Worm (Caenorhabditis elegans) whole organism, late embryonic: ENCODE measurements around the gene hcf-1.

Experiments used
- K02D7.2 ChIP-seq: sonication (generic microtip); optimal IDR thresholded peaks from 2 replicates; lab custom pipeline; 2017; ENCODE audit warnings: mild to moderate bottlenecking, missing genetic modification characterization, missing compliant biosample characterization
- K09A11.1 ChIP-seq: sonication (generic microtip); optimal IDR thresholded peaks from 2 replicates; lab custom pipeline; 2017; ENCODE audit warnings: antibody characterized with exemption, mild to moderate bottlenecking, missing genetic modification characterization, missing compliant biosample characterization; ENCODE audit not compliant: insufficient read depth
- Y22D7AL.16 ChIP-seq: sonication (generic microtip); optimal IDR thresholded peaks from 2 replicates; lab custom pipeline; 2016; ENCODE audit warnings: missing genetic modification characterization, missing compliant biosample characterization
- ahr-1 ChIP-seq: sonication (generic microtip); optimal IDR thresholded peaks from 2 replicates; lab custom pipeline; 2016; ENCODE audit warnings: missing genetic modification characterization, missing compliant biosample characterization
- ceh-18 ChIP-seq: sonication (generic microtip); optimal IDR thresholded peaks from 2 replicates; lab custom pipeline; 2016; ENCODE audit warnings: missing genetic modification characterization, missing compliant biosample characterization
- ceh-2 ChIP-seq: sonication (generic microtip); optimal IDR thresholded peaks from 2 replicates; lab custom pipeline; 2016; ENCODE audit warnings: missing genotype, missing genetic modification characterization, missing compliant biosample characterization
- ceh-30 ChIP-seq: fragments of 150-350 bp; optimal IDR thresholded peaks from 2 replicates; lab custom pipeline; 2014; ENCODE audit warnings: missing biosample characterization, missing genetic modification characterization
- ceh-34 ChIP-seq: sonication (generic microtip); optimal IDR thresholded peaks from 2 replicates; lab custom pipeline; 2016; ENCODE audit warnings: mild to moderate bottlenecking, missing genetic modification characterization, missing compliant biosample characterization
- ceh-45 ChIP-seq: fragments of 200-800 bp; sonication (Bioruptor generic); IDR thresholded peaks from 2 replicates; pipeline ENCODE4 v1.3.6; 2022; ENCODE audit warnings: missing genetic modification reagents, missing genetic modification characterization, missing compliant biosample characterization
- ceh-48 ChIP-seq: sonication (generic microtip); optimal IDR thresholded peaks from 2 replicates; lab custom pipeline; 2016; ENCODE audit warnings: missing genetic modification characterization, inconsistent platforms, missing compliant biosample characterization
- che-1 ChIP-seq: sonication (generic microtip); optimal IDR thresholded peaks from 2 replicates; lab custom pipeline; 2016; ENCODE audit warnings: mild to moderate bottlenecking, missing genetic modification characterization, missing compliant biosample characterization
- dve-1 ChIP-seq: sonication (generic microtip); optimal IDR thresholded peaks from 2 replicates; lab custom pipeline; 2017; ENCODE audit warnings: antibody characterized with exemption, mild to moderate bottlenecking, missing genetic modification characterization, missing compliant biosample characterization
- elt-4 ChIP-seq: sonication (generic microtip); optimal IDR thresholded peaks from 2 replicates; lab custom pipeline; 2016; ENCODE audit warnings: missing genetic modification characterization, missing compliant biosample characterization
- eyg-1 ChIP-seq: sonication (generic microtip); optimal IDR thresholded peaks from 2 replicates; lab custom pipeline; 2016; ENCODE audit warnings: missing genotype, missing genetic modification characterization, missing compliant biosample characterization
- fkh-10 ChIP-seq: fragments of 150-350 bp; optimal IDR thresholded peaks from 2 replicates; lab custom pipeline; 2014; ENCODE audit warnings: missing biosample characterization, missing genetic modification reagents, missing genetic modification characterization
- fkh-6 ChIP-seq: sonication (generic microtip); optimal IDR thresholded peaks from 2 replicates; lab custom pipeline; 2016; ENCODE audit warnings: missing genetic modification characterization, missing compliant biosample characterization
- gmeb-2 ChIP-seq: sonication (generic microtip); optimal IDR thresholded peaks from 2 replicates; lab custom pipeline; 2016; ENCODE audit warnings: missing genetic modification characterization, inconsistent platforms, missing compliant biosample characterization
- hlh-13 ChIP-seq: fragments of 200-800 bp; sonication (Bioruptor generic); optimal IDR thresholded peaks from 2 replicates; lab custom pipeline; 2018; ENCODE audit warnings: mild to moderate bottlenecking, missing genetic modification characterization, missing compliant biosample characterization
- hlh-15 ChIP-seq: sonication (generic microtip); optimal IDR thresholded peaks from 2 replicates; lab custom pipeline; 2016; ENCODE audit warnings: missing genetic modification characterization, missing compliant biosample characterization
- hlh-30 ChIP-seq: sonication (generic microtip); optimal IDR thresholded peaks from 2 replicates; lab custom pipeline; 2017; ENCODE audit warnings: antibody characterized with exemption, missing genetic modification characterization, missing compliant biosample characterization; ENCODE audit not compliant: insufficient read depth
- hlh-6 ChIP-seq: sonication (generic microtip); optimal IDR thresholded peaks from 2 replicates; lab custom pipeline; 2016; ENCODE audit warnings: missing genotype, missing genetic modification characterization, missing compliant biosample characterization
- lin-11 ChIP-seq: fragments of 200-800 bp; sonication (Bioruptor generic); optimal IDR thresholded peaks from 2 replicates; lab custom pipeline; 2018; ENCODE audit warnings: mild to moderate bottlenecking, missing genetic modification characterization, missing compliant biosample characterization
- nhr-232 ChIP-seq: sonication (generic microtip); optimal IDR thresholded peaks from 2 replicates; lab custom pipeline; 2016; ENCODE audit warnings: missing genetic modification characterization, missing compliant biosample characterization
- npax-4 ChIP-seq: sonication (generic microtip); optimal IDR thresholded peaks from 2 replicates; lab custom pipeline; 2016; ENCODE audit warnings: missing genetic modification characterization, missing compliant biosample characterization
- pqm-1 ChIP-seq: sonication (generic microtip); optimal IDR thresholded peaks from 2 replicates; lab custom pipeline; 2016; ENCODE audit warnings: missing genetic modification characterization, missing compliant biosample characterization
- rnt-1 ChIP-seq: sonication (generic microtip); optimal IDR thresholded peaks from 2 replicates; lab custom pipeline; 2016; ENCODE audit warnings: missing genetic modification characterization, missing compliant biosample characterization
- sox-2 ChIP-seq: fragments of 200-800 bp; sonication (Bioruptor generic); IDR thresholded peaks from 2 replicates; pipeline ENCODE4 v1.3.6; 2022; ENCODE audit warnings: missing genetic modification reagents, missing genetic modification characterization, missing compliant biosample characterization
- sox-4 ChIP-seq: sonication (generic microtip); optimal IDR thresholded peaks from 2 replicates; lab custom pipeline; 2017; ENCODE audit warnings: mild to moderate bottlenecking, missing genetic modification characterization, inconsistent platforms, missing compliant biosample characterization
- tbx-2 ChIP-seq: sonication (generic microtip); optimal IDR thresholded peaks from 2 replicates; lab custom pipeline; 2016; ENCODE audit warnings: missing genetic modification characterization, missing compliant biosample characterization
- tbx-7 ChIP-seq: sonication (generic microtip); optimal IDR thresholded peaks from 2 replicates; lab custom pipeline; 2016; ENCODE audit warnings: missing genotype, missing genetic modification characterization, missing compliant biosample characterization
- unc-55 ChIP-seq: sonication (generic microtip); optimal IDR thresholded peaks from 2 replicates; lab custom pipeline; 2017; ENCODE audit warnings: missing biosample characterization, missing genetic modification reagents, missing genetic modification characterization
- zip-5 ChIP-seq: sonication (generic microtip); optimal IDR thresholded peaks from 2 replicates; lab custom pipeline; 2016; ENCODE audit warnings: missing genetic modification characterization, missing compliant biosample characterization

Gene hcf-1

ce11 chrIV:7726325-7726724 is 47.8 kb downstream of the hcf-1 start, which contains the start of gene C50F7.5:
C50F7.5 (plus strand) TSS chrIV:7726719.
- TF ChIP-seq ceh-34 (tag; lab: Kevin White, UChicago) (no peak), fkh-6 (no peak), eyg-1 (tag; lab: Kevin White, UChicago) (no peak), Y22D7AL.16 (tag; lab: Kevin White, UChicago) (no peak), hlh-15 (tag; lab: Kevin White, UChicago) (no peak), K09A11.1 (no peak), rnt-1 (tag; lab: Kevin White, UChicago) (no peak), nhr-232 (tag; lab: Kevin White, UChicago) (no peak), hlh-13 (no peak), elt-4 (tag; lab: Kevin White, UChicago) (no peak), K02D7.2 (tag; lab: Kevin White, UChicago) (no peak), npax-4 (no peak), tbx-7 (tag; lab: Kevin White, UChicago) (no peak), pqm-1 (tag; lab: Kevin White, UChicago) (no peak), hlh-6 (tag; lab: Kevin White, UChicago) (no peak)

- TF ChIP-seq pqm-1 (tag; lab: Kevin White, UChicago) (no peak), sox-2 (no peak), ceh-45 (no peak), che-1 (tag; lab: Kevin White, UChicago) (no peak), sox-4 (tag; lab: Kevin White, UChicago) (no peak), tbx-2 (tag; lab: Kevin White, UChicago) (no peak)
- TF ChIP-seq, all 69 proteins: peak for 0
These were observed 49.2 kb downstream of the hcf-1 start for ce11 chrIV:7724912-7725311.

- TF ChIP-seq ceh-18 (tag; lab: Kevin White, UChicago): peak; percentile 44
- peak; percentile 22 for TF ChIP-seq rnt-1 (tag; lab: Kevin White, UChicago)
- TF ChIP-seq unc-55: peak; percentile 95
- no peak for TF ChIP-seq K02D7.2 (tag; lab: Kevin White, UChicago)
- TF ChIP-seq, all 69 proteins: peak for 3
These were observed 50.5 kb downstream of the hcf-1 start for ce11 chrIV:7723555-7723954.

ce11 chrIV:7722806-7723205 is 51.3 kb downstream of the hcf-1 start, which contains the start of gene C50F7.6:
C50F7.6 (minus strand) TSS chrIV:7723199.
- no peak for TF ChIP-seq npax-4
- no peak for TF ChIP-seq nhr-232 (tag; lab: Kevin White, UChicago)
- no peak for TF ChIP-seq ceh-45
- TF ChIP-seq gmeb-2 (tag; lab: Kevin White, UChicago): no peak
- TF ChIP-seq ceh-34 (tag; lab: Kevin White, UChicago): no peak
- no peak for TF ChIP-seq dve-1 (tag; lab: Kevin White, UChicago)
- no peak for TF ChIP-seq ceh-48 (tag; lab: Kevin White, UChicago)
- TF ChIP-seq fkh-10 (GFP tag; lab: Kevin White, UChicago): no peak
- TF ChIP-seq hlh-30 (tag; lab: Kevin White, UChicago): no peak
- no peak for TF ChIP-seq ahr-1
- TF ChIP-seq K09A11.1: no peak
- TF ChIP-seq ceh-30 (tag; lab: Kevin White, UChicago): no peak
- no peak for TF ChIP-seq ceh-2 (tag; lab: Kevin White, UChicago)
- no peak for TF ChIP-seq zip-5 (tag; lab: Kevin White, UChicago)
- TF ChIP-seq lin-11: no peak
- no peak for TF ChIP-seq fkh-6
